Fruit fly (Drosophila melanogaster): ENCODE results near the gene CG6638.

CG6638 gene

dm6 chr3L:8544710-8545109 lies 31.2 kb downstream of the CG6638 start, which contains the start of gene rhea (continued):
- TF ChIP-seq CG10654 (GFP tag; optimal IDR thresholded peaks at IDR 0.05) = no peak
- peak; percentile 7 for TF ChIP-seq CG2120 (GFP tag; optimal IDR thresholded peaks at IDR 0.05)
- TF ChIP-seq Nf-YB (GFP tag; optimal IDR thresholded peaks at IDR 0.05) = peak; percentile 16
- no peak for TF ChIP-seq prd (optimal IDR thresholded peaks at IDR 0.05)
- 0 out of 3 replicates have a peak, but pooled peaks have one; percentile 8 for TF ChIP-seq prd (GFP tag; IDR thresholded peaks at IDR 0.05)
- TF ChIP-seq CrebB (tag; optimal IDR thresholded peaks at IDR 0.05) = no peak
- TF ChIP-seq unpg (GFP tag; optimal IDR thresholded peaks at IDR 0.05) = peak; percentile 14
- TF ChIP-seq CG13894 (tag; optimal IDR thresholded peaks at IDR 0.05) = no peak
- peak in 1 of 3 experiments; percentile 10 for TF ChIP-seq lola (GFP tag; optimal IDR thresholded peaks at IDR 0.05)
- peak; percentile 81 for TF ChIP-seq Doc3 (GFP tag; IDR thresholded peaks at IDR 0.05; ENCODE audit: partially characterized antibody)
- peak; percentile 77 for TF ChIP-seq Dref (GFP tag; IDR thresholded peaks at IDR 0.05)
- TF ChIP-seq CG16813 (GFP tag; IDR thresholded peaks at IDR 0.05; ENCODE audit: partially characterized antibody) = peak; percentile 77
- TF ChIP-seq al (GFP tag; IDR thresholded peaks at IDR 0.05) = no peak
- TF ChIP-seq mld (GFP tag; IDR thresholded peaks at IDR 0.05; ENCODE audit: partially characterized antibody) = no peak
- no peak for TF ChIP-seq Mrtf (GFP tag; IDR thresholded peaks at IDR 0.05)
- no peak for TF ChIP-seq stc (GFP tag; IDR thresholded peaks at IDR 0.05)
- peak; percentile 53 for TF ChIP-seq Nf-YC (tag; optimal IDR thresholded peaks at IDR 0.05)

dm6 chr3L:8543866-8544265 lies 32.0 kb downstream of the CG6638 start:
- peak; percentile 18; the same call in 1 of the 2 replicates for TF ChIP-seq Ptx1 (GFP tag; IDR thresholded peaks at IDR 0.05)
- peak; percentile 44 for TF ChIP-seq CG2712 (tag; optimal IDR thresholded peaks at IDR 0.05)
- TF ChIP-seq onecut (GFP tag; IDR thresholded peaks at IDR 0.05) = 0 out of 2 replicates have a peak, but pooled peaks have one; percentile 35
- TF ChIP-seq gem (tag; optimal IDR thresholded peaks at IDR 0.05) = peak; percentile 53
- peak; percentile 1 for TF ChIP-seq CG2875 (GFP tag; optimal IDR thresholded peaks at IDR 0.05)
- TF ChIP-seq CG16815 (GFP tag; optimal IDR thresholded peaks at IDR 0.05) = no peak
- TF ChIP-seq CG17328 (GFP tag; IDR thresholded peaks at IDR 0.05) = peak; percentile 31; the same call in 1 of the 2 replicates
- TF ChIP-seq disco-r (GFP tag; optimal IDR thresholded peaks at IDR 0.05) = no peak
- peak; percentile 2 for TF ChIP-seq CG10267 (tag; optimal IDR thresholded peaks at IDR 0.05)
- TF ChIP-seq Mes4 (GFP tag; optimal IDR thresholded peaks at IDR 0.05) = peak; percentile 28
- TF ChIP-seq CG7556 (GFP tag; optimal IDR thresholded peaks at IDR 0.05) = peak; percentile 35
- TF ChIP-seq CG15601 (tag; optimal IDR thresholded peaks at IDR 0.05) = peak; percentile 11
- no peak for TF ChIP-seq dm (GFP tag; optimal IDR thresholded peaks at IDR 0.05)
- 0 out of 2 replicates have a peak, but pooled peaks have one; percentile 21 for TF ChIP-seq chm (GFP tag; IDR thresholded peaks at IDR 0.05)
- peak; percentile 16 for TF ChIP-seq Ssrp (tag; optimal IDR thresholded peaks at IDR 0.05)
- peak; percentile 9 for TF ChIP-seq lab (GFP tag; optimal IDR thresholded peaks at IDR 0.05)
- TF ChIP-seq CG6765 (GFP tag; optimal IDR thresholded peaks at IDR 0.05) = no peak
- no peak for TF ChIP-seq Dref (GFP tag; IDR thresholded peaks at IDR 0.05)
- no peak for TF ChIP-seq CG7786 (GFP tag; optimal IDR thresholded peaks at IDR 0.05)
- no peak for TF ChIP-seq CG1647 (GFP tag; optimal IDR thresholded peaks at IDR 0.05)
- TF ChIP-seq vnd (GFP tag; IDR thresholded peaks at IDR 0.05; ENCODE audit: partially characterized antibody) = no peak
- TF ChIP-seq CG15696 (tag; optimal IDR thresholded peaks at IDR 0.05) = no peak
- TF ChIP-seq Xrp1 (GFP tag; IDR thresholded peaks at IDR 0.05) = 0 out of 2 replicates have a peak, but pooled peaks have one; percentile 46
- no peak for TF ChIP-seq CG2889 (GFP tag; IDR thresholded peaks at IDR 0.05)
- TF ChIP-seq CG8944 (GFP tag; optimal IDR thresholded peaks at IDR 0.05) = no peak
- TF ChIP-seq CG11456 (GFP tag; IDR thresholded peaks at IDR 0.05) = 0 out of 3 replicates have a peak, but pooled peaks have one; percentile 22
- TF ChIP-seq Hr3 (GFP tag; optimal IDR thresholded peaks at IDR 0.05) = no peak
- TF ChIP-seq mirr (GFP tag; optimal IDR thresholded peaks at IDR 0.05) = no peak
- TF ChIP-seq CG11504 (tag; optimal IDR thresholded peaks at IDR 0.05) = peak; percentile 50
- peak; percentile 5 for TF ChIP-seq CoRest (tag; optimal IDR thresholded peaks at IDR 0.05)
- peak in 1 of 2 experiments; percentile 57 for TF ChIP-seq bsh (GFP tag; optimal IDR thresholded peaks at IDR 0.05)
- no peak for TF ChIP-seq CG1602 (GFP tag; optimal IDR thresholded peaks at IDR 0.05)
- peak; percentile 23; the same call in 1 of the 2 replicates for TF ChIP-seq Rfx (GFP tag; IDR thresholded peaks at IDR 0.05)
- TF ChIP-seq Ets65A (GFP tag) = peak; percentile 69
